Worm (Caenorhabditis elegans): ENCODE measurements around the gene B0252.1.

Gene B0252.1

ce11 chrII:6970515-6970914 is 51.0 kb downstream of the B0252.1 start, which contains the start of gene C15F1.5:
Gene C15F1.5, minus strand, starts transcription at chrII:6970615.
- TF ChIP-seq ztf-29 (GFP tag; IDR thresholded peaks at IDR 0.05), result no peak
- no peak for TF ChIP-seq med-1 (GFP tag; optimal IDR thresholded peaks at IDR 0.05; ENCODE audit: insufficient read depth)
- no peak for TF ChIP-seq T22C8.4 (GFP tag; IDR thresholded peaks at IDR 0.05)
- no peak for TF ChIP-seq ztf-23 (GFP tag; IDR thresholded peaks at IDR 0.05)
- no peak for TF ChIP-seq klf-2 (GFP tag; conservative IDR thresholded peaks at IDR 0.05)
- TF ChIP-seq ref-1 (GFP tag; conservative IDR thresholded peaks at IDR 0.05), result no peak
- no peak for TF ChIP-seq tab-1 (GFP tag; IDR thresholded peaks at IDR 0.05)
- TF ChIP-seq flt-1 (GFP tag; IDR thresholded peaks at IDR 0.05), result no peak
- TF ChIP-seq cog-1 (tag; optimal IDR thresholded peaks at IDR 0.05), result no peak

DNA sequence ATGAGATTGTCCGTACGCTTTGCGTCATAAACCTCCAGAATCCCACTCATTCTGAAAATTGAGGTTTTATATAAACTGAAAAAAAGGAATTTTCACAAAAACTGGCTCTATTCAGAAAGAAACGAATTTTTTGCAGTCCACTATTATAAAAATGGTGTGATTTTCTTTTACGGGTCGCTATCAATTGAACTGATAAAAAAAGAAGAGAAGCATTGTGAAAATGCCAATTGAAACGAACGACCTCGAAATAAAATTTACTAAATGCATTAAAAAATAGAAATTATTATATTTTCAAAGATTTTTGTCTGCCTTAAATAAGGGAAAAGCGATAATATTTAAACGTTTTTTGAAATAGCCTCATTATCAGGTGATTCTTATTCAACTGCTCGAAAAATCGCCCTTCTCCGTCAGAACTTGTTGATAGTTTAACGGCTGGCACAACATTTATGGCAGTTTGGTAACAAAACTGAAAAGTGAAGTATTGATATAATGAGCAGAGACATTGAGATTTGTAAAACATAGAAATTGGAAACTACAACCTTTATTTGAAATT is 52.8 kb downstream of the B0252.1 start, which contains the start of gene art-1:
TSS of gene art-1 (minus strand) at position 51 of the 553 bp plus-strand sequence.
- no peak for TF ChIP-seq ref-1 (GFP tag; conservative IDR thresholded peaks at IDR 0.05)
- TF ChIP-seq klf-2 (GFP tag; conservative IDR thresholded peaks at IDR 0.05), result no peak
- no peak for TF ChIP-seq flt-1 (GFP tag; IDR thresholded peaks at IDR 0.05)
- TF ChIP-seq cog-1 (tag; optimal IDR thresholded peaks at IDR 0.05), result no peak
- TF ChIP-seq med-1 (GFP tag; optimal IDR thresholded peaks at IDR 0.05; ENCODE audit: insufficient read depth), result no peak
- no peak for TF ChIP-seq ztf-29 (GFP tag; IDR thresholded peaks at IDR 0.05)
- no peak for TF ChIP-seq ztf-23 (GFP tag; IDR thresholded peaks at IDR 0.05)
- TF ChIP-seq T22C8.4 (GFP tag; IDR thresholded peaks at IDR 0.05), result no peak
